Fruit fly (Drosophila melanogaster): ENCODE results near the gene CG43703.
A peak's percentile ranks its signal among the peaks of the same experiment; 100 is the strongest.

The CG43703 gene

dm6 chr2L:3769718-3770461, 4.6 kb downstream of the CG43703 start (continued):
- TF ChIP-seq chif (GFP tag; optimal IDR thresholded peaks at IDR 0.05) = peak in 1 of 2 experiments; percentile 10
- TF ChIP-seq CG10147 (GFP tag; optimal IDR thresholded peaks at IDR 0.05) = no peak
- TF ChIP-seq CG17385 (GFP tag; optimal IDR thresholded peaks at IDR 0.05) = peak; percentile 42
- TF ChIP-seq nau (GFP tag; optimal IDR thresholded peaks at IDR 0.05) = no peak
- TF ChIP-seq disco-r (GFP tag; optimal IDR thresholded peaks at IDR 0.05) = no peak
- TF ChIP-seq CG34224 (GFP tag; IDR thresholded peaks at IDR 0.05; ENCODE audit: partially characterized antibody) = no peak
- no peak for TF ChIP-seq gsb (GFP tag; IDR thresholded peaks at IDR 0.05)
- peak; percentile 20; the same call in 1 of the 2 replicates for TF ChIP-seq E2f2 (GFP tag; IDR thresholded peaks at IDR 0.05)
- TF ChIP-seq CG16815 (GFP tag; optimal IDR thresholded peaks at IDR 0.05) = peak; percentile 3
- peak; percentile 10 for TF ChIP-seq HHEX (GFP tag; optimal IDR thresholded peaks at IDR 0.05)
- peak; percentile 40 for TF ChIP-seq CG10209 (GFP tag; optimal IDR thresholded peaks at IDR 0.05)
- TF ChIP-seq chinmo (GFP tag; IDR thresholded peaks at IDR 0.05; ENCODE audit: partially characterized antibody) = no peak
- TF ChIP-seq slp2 (GFP tag; optimal IDR thresholded peaks at IDR 0.05) = no peak
- no peak for TF ChIP-seq corto (GFP tag; optimal IDR thresholded peaks at IDR 0.05)
- TF ChIP-seq Usf (GFP tag; optimal IDR thresholded peaks at IDR 0.05) = no peak
- TF ChIP-seq CG1233 (GFP tag; optimal IDR thresholded peaks at IDR 0.05) = no peak
- no peak for TF ChIP-seq sima (GFP tag; optimal IDR thresholded peaks at IDR 0.05)
- peak; percentile 34 for TF ChIP-seq tio (GFP tag; optimal IDR thresholded peaks at IDR 0.05)
- TF ChIP-seq MTF-1 (GFP tag; optimal IDR thresholded peaks at IDR 0.05; ENCODE audit: borderline replicate concordance) = no peak
- no peak for TF ChIP-seq slbo (GFP tag; IDR thresholded peaks at IDR 0.05)
- TF ChIP-seq CG1832 (GFP tag; optimal IDR thresholded peaks at IDR 0.05) = no peak
- no peak for TF ChIP-seq caup (GFP tag; optimal IDR thresholded peaks at IDR 0.05; ENCODE audit: severe bottlenecking)
- no peak for TF ChIP-seq ham (GFP tag; IDR thresholded peaks at IDR 0.05)
- no peak for TF ChIP-seq CG12071 (GFP tag; optimal IDR thresholded peaks at IDR 0.05)
- no peak for TF ChIP-seq Bdp1 (GFP tag; optimal IDR thresholded peaks at IDR 0.05)
- TF ChIP-seq CG13287 (GFP tag; IDR thresholded peaks at IDR 0.05; ENCODE audit: partially characterized antibody) = no peak
- TF ChIP-seq CG2129 (GFP tag; IDR thresholded peaks at IDR 0.05; ENCODE audit: partially characterized antibody) = no peak
- TF ChIP-seq nerfin-1 (tag; optimal IDR thresholded peaks at IDR 0.05) = peak; percentile 47
- no peak for TF ChIP-seq fd102C (GFP tag; optimal IDR thresholded peaks at IDR 0.05)
- no peak for TF ChIP-seq trh (GFP tag; optimal IDR thresholded peaks at IDR 0.05)
- no peak for TF ChIP-seq Optix (GFP tag; IDR thresholded peaks at IDR 0.05)
- no peak for TF ChIP-seq CG7786 (GFP tag; optimal IDR thresholded peaks at IDR 0.05)
- peak; percentile 61 for TF ChIP-seq az2 (GFP tag; optimal IDR thresholded peaks at IDR 0.05)
- TF ChIP-seq CG14050 (GFP tag; IDR thresholded peaks at IDR 0.05) = no peak
- TF ChIP-seq Oaz (GFP tag; IDR thresholded peaks at IDR 0.05) = no peak
- peak; percentile 75 for TF ChIP-seq CG1529 (GFP tag; optimal IDR thresholded peaks at IDR 0.05)
- no peak for TF ChIP-seq HmgD (GFP tag; optimal IDR thresholded peaks at IDR 0.05)
- TF ChIP-seq CG15514 (GFP tag; optimal IDR thresholded peaks at IDR 0.05) = no peak
- no peak for TF ChIP-seq Dip2 (GFP tag; IDR thresholded peaks at IDR 0.05)
- TF ChIP-seq ase (GFP tag; IDR thresholded peaks at IDR 0.05) = no peak
- TF ChIP-seq stwl (tag; optimal IDR thresholded peaks at IDR 0.05) = no peak
- TF ChIP-seq CG13123 (GFP tag; optimal IDR thresholded peaks at IDR 0.05) = no peak
- TF ChIP-seq NFAT (GFP tag; IDR thresholded peaks at IDR 0.05) = no peak
- TF ChIP-seq CG15011 (GFP tag; optimal IDR thresholded peaks at IDR 0.05) = peak; percentile 25
- TF ChIP-seq hb (GFP tag; IDR thresholded peaks at IDR 0.05; ENCODE audit: partially characterized antibody) = no peak
- no peak for TF ChIP-seq psq (GFP tag; optimal IDR thresholded peaks at IDR 0.05)
- TF ChIP-seq Blimp-1 (GFP tag; optimal IDR thresholded peaks at IDR 0.05) = peak; percentile 78
- TF ChIP-seq kay (GFP tag; optimal IDR thresholded peaks at IDR 0.05) = no peak
- TF ChIP-seq CG14014 (GFP tag; IDR thresholded peaks at IDR 0.05) = no peak

Data from whole organism, embryonic.